Fruit fly (Drosophila melanogaster) whole organism: ENCODE data around the gene CG44140.
"Not testable (repeated sequence)": the region's sequence is repeated elsewhere in the genome, so short reads cannot be mapped to it uniquely, and the experiment has no call there.

Experiments
- Dll ChIP-seq: fragments of >200 bp; optimal IDR thresholded peaks from 2 replicates; lab custom pipeline; 2017
- pan ChIP-seq: fragments of >200 bp; optimal IDR thresholded peaks from 2 replicates; lab custom pipeline; 2017
- psq ChIP-seq: fragments of >200 bp; optimal IDR thresholded peaks from 2 replicates; lab custom pipeline; 2017
- usp ChIP-seq: fragments of >200 bp; optimal IDR thresholded peaks from 2 replicates; lab custom pipeline; 2017; ENCODE audit warnings: missing biosample characterization, missing genetic modification characterization, mixed read lengths

DNA sequence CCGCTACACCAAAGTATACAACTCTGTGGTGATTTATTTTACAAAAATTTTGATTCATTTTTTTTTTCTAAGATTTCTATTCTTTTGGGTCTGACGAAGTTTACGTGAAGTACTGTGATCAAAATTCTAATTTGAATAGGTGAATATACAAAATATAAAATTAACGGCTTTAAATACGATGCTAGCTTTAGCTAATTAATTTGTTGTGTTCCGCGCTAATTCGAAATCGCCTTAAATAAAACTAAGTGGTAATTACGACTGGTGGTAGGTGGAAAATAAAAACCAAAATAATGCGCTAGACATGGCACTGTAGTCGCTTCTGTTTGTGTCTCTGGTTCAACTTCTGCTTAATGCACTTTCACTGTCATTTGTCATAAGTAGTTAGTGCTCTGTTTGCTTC lies 16.7 kb upstream of the CG44140 start, which contains the start of gene CG43924:
- not testable (repeated sequence) for TF ChIP-seq pan (lab: Kevin White, UChicago); usp (GFP tag; lab: Kevin White, UChicago); psq (lab: Kevin White, UChicago); Dll
